Worm (Caenorhabditis elegans): ENCODE data around the gene srh-279.

The srh-279 gene

ce11 chrV:16190485-16190884 is 1.7 kb upstream of the srh-279 start, which contains the start of gene srh-281 (continued):
- TF ChIP-seq bed-2 (GFP tag; IDR thresholded peaks at IDR 0.05) (no peak), hlh-12 (tag; optimal IDR thresholded peaks at IDR 0.05) (no peak), F37B4.10 (GFP tag; IDR thresholded peaks at IDR 0.05) (no peak), T26A5.8 (tag; optimal IDR thresholded peaks at IDR 0.05) (no peak), lsy-27 (tag; optimal IDR thresholded peaks at IDR 0.05; ENCODE audit: borderline replicate concordance, insufficient read depth) (no peak), nhr-27 (tag; optimal IDR thresholded peaks at IDR 0.05) (no peak), efl-1 (GFP tag; optimal IDR thresholded peaks at IDR 0.05) (no peak)

- TF ChIP-seq snpc-1.3 (tag; optimal IDR thresholded peaks at IDR 0.05; ENCODE audit: insufficient read depth) (no peak), egl-18 (GFP tag; IDR thresholded peaks at IDR 0.05) (no peak), madf-6 (GFP tag; IDR thresholded peaks at IDR 0.05) (no peak), Y79H2A.3 (GFP tag; conservative IDR thresholded peaks at IDR 0.05) (no peak), let-526 (GFP tag; IDR thresholded peaks at IDR 0.05) (no peak), aptf-2 (GFP tag; conservative IDR thresholded peaks at IDR 0.05) (no peak), efl-1 (GFP tag; optimal IDR thresholded peaks at IDR 0.05) (no peak), attf-3 (GFP tag; conservative IDR thresholded peaks at IDR 0.05) (no peak), K12H6.12 (tag; optimal IDR thresholded peaks at IDR 0.05) (no peak), ama-1 (optimal IDR thresholded peaks at IDR 0.05) (no peak), ama-1 (GFP tag; optimal IDR thresholded peaks at IDR 0.05) (no peak), B0019.2 (GFP tag; conservative IDR thresholded peaks at IDR 0.05) (no peak), lin-40 (tag; optimal IDR thresholded peaks at IDR 0.05) (no peak), ceh-91 (GFP tag; IDR thresholded peaks at IDR 0.05) (no peak), ccch-3 (GFP tag; optimal IDR thresholded peaks at IDR 0.05) (no peak), F52B5.7 (tag; optimal IDR thresholded peaks at IDR 0.05) (no peak)
Observed at ce11 chrV:16194639-16195038, 2.4 kb downstream of the srh-279 start, which contains the start of gene rabr-4. rabr-4 (plus strand) TSS chrV:16194939.

- no peak for TF ChIP-seq somi-1 (GFP tag; optimal IDR thresholded peaks at IDR 0.05)
- no peak for TF ChIP-seq ceh-100 (GFP tag; IDR thresholded peaks at IDR 0.05)
- no peak for TF ChIP-seq repo-1 (tag; optimal IDR thresholded peaks at IDR 0.05)
- no peak for TF ChIP-seq cebp-2 (GFP tag; IDR thresholded peaks at IDR 0.05)
- no peak for TF ChIP-seq T26A5.8 (tag; optimal IDR thresholded peaks at IDR 0.05)
- no peak for TF ChIP-seq chd-7 (tag; optimal IDR thresholded peaks at IDR 0.05)
- no peak for TF ChIP-seq athp-1 (tag; optimal IDR thresholded peaks at IDR 0.05)
- TF ChIP-seq madf-8 (GFP tag; conservative IDR thresholded peaks at IDR 0.05) = no peak
- TF ChIP-seq sdz-38 (tag; optimal IDR thresholded peaks at IDR 0.05) = no peak
- no peak for TF ChIP-seq Y79H2A.3 (GFP tag; conservative IDR thresholded peaks at IDR 0.05)
- no peak for TF ChIP-seq hrde-1 (tag; optimal IDR thresholded peaks at IDR 0.05; ENCODE audit: borderline replicate concordance)
- no peak for TF ChIP-seq hsf-1 (GFP tag; IDR thresholded peaks at IDR 0.05)
- TF ChIP-seq let-607 (tag; optimal IDR thresholded peaks at IDR 0.05) = no peak
- no peak for TF ChIP-seq egl-44 (GFP tag; IDR thresholded peaks at IDR 0.05)
- TF ChIP-seq bed-2 (GFP tag; IDR thresholded peaks at IDR 0.05) = no peak
- no peak for TF ChIP-seq B0035.1 (tag; optimal IDR thresholded peaks at IDR 0.05)
- TF ChIP-seq unc-62 (GFP tag; optimal IDR thresholded peaks at IDR 0.05) = no peak
- no peak for TF ChIP-seq egrh-3 (GFP tag; IDR thresholded peaks at IDR 0.05)
Observed at ce11 chrV:16195379-16195778, 3.2 kb downstream of the srh-279 start, which contains the start of gene rabr-3. rabr-3 (plus strand) TSS chrV:16195679.
